Comparison of ENCODE assay signal across 4 worm cellular contexts in genomic region chrV:12634746-12635145, ce11.
TF ChIP-seq lines count a peak whose summit lies in the region.

No protein-coding gene starts in this region.

TF ChIP-seq in whole organism, L1 larva, 84 proteins besides CTCF, POLR2A, EP300 and RAD21:
- peak; percentile 20 for TF ChIP-seq rnt-1 (tag; optimal IDR thresholded peaks at IDR 0.05; lab: Kevin White, UChicago)
- peak; percentile 49 for TF ChIP-seq nhr-19 (GFP tag; conservative IDR thresholded peaks at IDR 0.05; lab: Robert Waterston, UW)
- TF ChIP-seq ceh-63 (GFP tag; optimal IDR thresholded peaks at IDR 0.05; lab: Kevin White, UChicago) = no peak
- no peak for TF ChIP-seq efl-1 (optimal IDR thresholded peaks at IDR 0.05; lab: Kevin White, UChicago)
- TF ChIP-seq efl-1 (GFP tag; optimal IDR thresholded peaks at IDR 0.05 in 1 of 2; lab: Kevin White, UChicago) = peak in 1 of 2 experiments; percentile 80
- TF ChIP-seq sup-37 (GFP tag; optimal IDR thresholded peaks at IDR 0.05; lab: Kevin White, UChicago) = no peak
- TF ChIP-seq hlh-4 (tag; optimal IDR thresholded peaks at IDR 0.05; lab: Kevin White, UChicago) = no peak

TF ChIP-seq in whole organism, L2 larva, 48 proteins besides CTCF, POLR2A, EP300 and RAD21:
- TF ChIP-seq crh-2 (tag; optimal IDR thresholded peaks at IDR 0.05; lab: Kevin White, UChicago) = no peak
- TF ChIP-seq sma-9 (GFP tag; optimal IDR thresholded peaks at IDR 0.05; lab: Kevin White, UChicago) = peak; percentile 55
- TF ChIP-seq sma-9 (tag; optimal IDR thresholded peaks at IDR 0.05; lab: Kevin White, UChicago) = no peak

TF ChIP-seq in whole organism, L3 larva, 47 proteins besides CTCF, POLR2A, EP300 and RAD21:
- peak; percentile 76 for TF ChIP-seq mml-1 (tag; optimal IDR thresholded peaks at IDR 0.05; lab: Kevin White, UChicago)
- TF ChIP-seq egl-5 (tag; optimal IDR thresholded peaks at IDR 0.05; lab: Kevin White, UChicago) = peak; percentile 32
- TF ChIP-seq nhr-77 (tag; optimal IDR thresholded peaks at IDR 0.05; lab: Kevin White, UChicago) = no peak

TF ChIP-seq in whole organism, L4 larva, 104 proteins besides CTCF, POLR2A, EP300 and RAD21:
- TF ChIP-seq spr-1 (tag; optimal IDR thresholded peaks at IDR 0.05; lab: Kevin White, UChicago) = no peak
- no peak for TF ChIP-seq jun-1 (tag; optimal IDR thresholded peaks at IDR 0.05; lab: Kevin White, UChicago)
- no peak for TF ChIP-seq ceh-32 (tag; optimal IDR thresholded peaks at IDR 0.05; lab: Kevin White, UChicago; ENCODE audit: poor library complexity)
- TF ChIP-seq nhr-6 (tag; optimal IDR thresholded peaks at IDR 0.05; lab: Kevin White, UChicago) = peak; percentile 20
- no peak for TF ChIP-seq nhr-42 (GFP tag; IDR thresholded peaks at IDR 0.05; lab: Robert Waterston, UW)
- TF ChIP-seq daf-16 (GFP tag; optimal IDR thresholded peaks at IDR 0.05; lab: Kevin White, UChicago) = peak in 1 of 2 experiments; percentile 15
- peak; percentile 26 for TF ChIP-seq daf-16 (tag; optimal IDR thresholded peaks at IDR 0.05; lab: Kevin White, UChicago)
- TF ChIP-seq aha-1 (tag; lab: Kevin White, UChicago) = peak; percentile 91
- no peak for TF ChIP-seq ama-1 (optimal IDR thresholded peaks at IDR 0.05; lab: Kevin White, UChicago)
- no peak for TF ChIP-seq T20F7.1 (GFP tag; optimal IDR thresholded peaks at IDR 0.05; lab: Kevin White, UChicago)
- peak; percentile 95 for TF ChIP-seq mxl-2 (GFP tag; conservative IDR thresholded peaks at IDR 0.05; lab: Robert Waterston, UW)
- TF ChIP-seq nhr-102 (tag; optimal IDR thresholded peaks at IDR 0.05; lab: Kevin White, UChicago) = no peak

Comparison
In these comparisons a context has a peak if more than half of its experiments do, and no peak if none do; other contexts are left out.
1. Of the 29 proteins assayed by ChIP-seq in both whole organism, L4 larva and whole organism, L1 larva: peak only in whole organism, L4 larva: aha-1; only in whole organism, L1 larva: none; in both: none; in neither: 28.